Worm (Caenorhabditis elegans) whole organism, early embryonic: ENCODE data around the gene C43D7.7.

Experiments
- B0310.2 ChIP-seq: sonication (generic microtip); optimal IDR thresholded peaks from 2 replicates; lab custom pipeline; 2016; ENCODE audit warnings: mild to moderate bottlenecking, missing genetic modification characterization, missing compliant biosample characterization
- F13C5.2 ChIP-seq: sonication (generic microtip); optimal IDR thresholded peaks from 2 replicates; lab custom pipeline; 2017; ENCODE audit warnings: mild to moderate bottlenecking, missing genetic modification characterization, inconsistent platforms, missing compliant biosample characterization
- aly-1 ChIP-seq: sonication (generic microtip); optimal IDR thresholded peaks from 2 replicates; lab custom pipeline; 2016; ENCODE audit warnings: missing genetic modification characterization, missing compliant biosample characterization
- ama-1 ChIP-seq: fragments of 150-350 bp; optimal IDR thresholded peaks from 2 replicates; lab custom pipeline; 2014
- ceh-13 ChIP-seq: fragments of 200-800 bp; sonication (Bioruptor generic); optimal IDR thresholded peaks from 2 replicates; lab custom pipeline; 2018; ENCODE audit warnings: mild to moderate bottlenecking, missing genetic modification characterization, missing compliant biosample characterization
- ceh-36 ChIP-seq: sonication (generic microtip); optimal IDR thresholded peaks from 2 replicates; lab custom pipeline; 2016; ENCODE audit warnings: missing genetic modification characterization, inconsistent platforms, missing compliant biosample characterization
- ets-7 ChIP-seq: sonication (generic microtip); optimal IDR thresholded peaks from 2 replicates; lab custom pipeline; 2016; ENCODE audit warnings: missing genotype, missing genetic modification characterization, missing compliant biosample characterization
- flt-1 ChIP-seq: fragments of 200-800 bp; sonication (Bioruptor generic); IDR thresholded peaks from 2 replicates; pipeline ENCODE4 v1.3.6; 2022; ENCODE audit warnings: missing genetic modification characterization, missing compliant biosample characterization
- hmbx-1 ChIP-seq: sonication (generic microtip); optimal IDR thresholded peaks from 2 replicates; lab custom pipeline; 2016; ENCODE audit warnings: mild to moderate bottlenecking, missing genetic modification characterization, missing compliant biosample characterization
- hmg-4 ChIP-seq: fragments of 200-800 bp; sonication (Bioruptor generic); optimal IDR thresholded peaks from 2 replicates; lab custom pipeline; 2018; ENCODE audit warnings: mild to moderate bottlenecking, missing genetic modification characterization, missing compliant biosample characterization
- hnd-1 ChIP-seq: sonication (generic microtip); optimal IDR thresholded peaks from 2 replicates; lab custom pipeline; 2016; ENCODE audit warnings: missing genetic modification characterization, missing compliant biosample characterization
- pes-1 ChIP-seq: fragments of 200-800 bp; sonication (Bioruptor generic); IDR thresholded peaks from 2 replicates; pipeline ENCODE4 v1.3.6; 2022; ENCODE audit warnings: missing genetic modification reagents, missing genetic modification characterization, missing compliant biosample characterization
- scrt-1 ChIP-seq: fragments of 200-800 bp; sonication (Bioruptor generic); IDR thresholded peaks from 2 replicates; pipeline ENCODE4 v1.3.6; 2022; ENCODE audit warnings: missing genetic modification characterization, missing compliant biosample characterization
- sea-1 ChIP-seq: fragments of 200-800 bp; sonication (Bioruptor generic); conservative IDR thresholded peaks from 2 replicates; pipeline ENCODE4 v1.3.6; 2022; ENCODE audit warnings: missing genetic modification characterization, missing compliant biosample characterization
- tbx-11 ChIP-seq: fragments of 200-800 bp; sonication (Bioruptor generic); IDR thresholded peaks from 2 replicates; pipeline ENCODE4 v1.3.6; 2022; ENCODE audit warnings: missing genetic modification characterization, missing compliant biosample characterization
- tbx-37 ChIP-seq: fragments of 200-800 bp; sonication (Bioruptor generic); conservative IDR thresholded peaks from 2 replicates; pipeline ENCODE4 v1.3.6; 2022; ENCODE audit warnings: missing genetic modification reagents, missing genetic modification characterization, missing compliant biosample characterization
- tra-4 ChIP-seq: sonication (generic microtip); optimal IDR thresholded peaks from 2 replicates; lab custom pipeline; 2017; ENCODE audit warnings: missing genetic modification characterization, missing compliant biosample characterization

The C43D7.7 gene

DNA sequence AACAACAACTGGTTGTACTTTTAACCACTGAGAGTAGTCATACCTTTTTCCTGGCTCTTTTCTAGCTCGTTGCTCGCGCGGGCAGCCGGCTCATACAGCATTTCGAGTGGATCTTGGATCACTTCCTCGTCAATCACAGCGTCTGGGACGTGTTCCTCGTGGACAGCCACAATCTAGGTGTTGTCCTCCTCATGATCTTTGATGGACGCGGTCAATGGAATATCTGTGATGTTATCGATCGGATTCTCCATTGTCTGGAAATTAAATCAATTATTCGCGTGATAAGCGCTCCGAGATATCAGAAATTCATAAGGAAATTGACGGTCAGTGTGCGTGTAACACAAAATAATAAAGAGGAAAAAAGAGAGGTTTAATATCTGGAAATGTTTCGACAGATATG, 39.4 kb downstream of the C43D7.7 start, which contains the start of gene F21D9.8:
F21D9.8 (minus strand) TSS at position 101 of the 400 bp plus-strand sequence.
- TF ChIP-seq hmbx-1 (tag; lab: Kevin White, UChicago) (no peak), ama-1 (lab: Kevin White, UChicago) (no peak), ceh-13 (GFP tag; lab: Kevin White, UChicago) (no peak), hnd-1 (tag; lab: Kevin White, UChicago) (no peak), scrt-1 (no peak), B0310.2 (tag; lab: Kevin White, UChicago) (no peak), hmg-4 (GFP tag; lab: Kevin White, UChicago) (no peak), pes-1 (GFP tag; lab: Robert Waterston, UW) (no peak), ets-7 (tag; lab: Kevin White, UChicago) (no peak), tra-4 (tag; lab: Kevin White, UChicago) (no peak), flt-1 (GFP tag; lab: Robert Waterston, UW) (no peak), sea-1 (GFP tag; lab: Robert Waterston, UW) (no peak), tbx-11 (GFP tag; lab: Robert Waterston, UW) (no peak), aly-1 (tag; lab: Kevin White, UChicago) (no peak), tbx-37 (GFP tag; lab: Robert Waterston, UW) (no peak), F13C5.2 (tag; lab: Kevin White, UChicago) (no peak), ceh-36 (tag; lab: Kevin White, UChicago) (no peak)

DNA sequence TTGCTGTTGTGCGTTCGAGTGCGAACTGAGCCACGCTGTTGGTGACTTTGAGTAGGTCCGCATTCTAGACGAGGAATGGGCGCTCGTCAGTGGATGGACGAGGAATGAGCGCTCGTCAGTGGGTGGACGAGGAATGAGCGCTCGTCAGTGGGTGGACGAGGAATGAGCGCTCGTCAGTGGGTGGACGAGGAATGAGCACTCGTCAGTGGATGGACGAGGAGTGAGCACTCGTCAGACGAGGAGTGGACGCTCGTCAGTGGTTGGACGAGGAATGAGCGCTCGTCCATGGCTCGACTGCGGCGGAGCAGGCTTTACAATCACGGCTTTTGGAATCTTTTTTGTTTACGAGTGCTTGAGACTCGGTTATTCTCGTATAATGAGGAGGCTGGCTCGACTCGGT, 40.8 kb downstream of the C43D7.7 start:
- TF ChIP-seq scrt-1: no peak
- TF ChIP-seq hmg-4 (GFP tag; lab: Kevin White, UChicago): no peak
- TF ChIP-seq flt-1 (GFP tag; lab: Robert Waterston, UW): no peak
- no peak for TF ChIP-seq F13C5.2 (tag; lab: Kevin White, UChicago)
- TF ChIP-seq sea-1 (GFP tag; lab: Robert Waterston, UW): no peak
- TF ChIP-seq pes-1 (GFP tag; lab: Robert Waterston, UW): no peak
- no peak for TF ChIP-seq ets-7 (tag; lab: Kevin White, UChicago)
- TF ChIP-seq B0310.2 (tag; lab: Kevin White, UChicago): no peak
- no peak for TF ChIP-seq aly-1 (tag; lab: Kevin White, UChicago)
- no peak for TF ChIP-seq tra-4 (tag; lab: Kevin White, UChicago)
- no peak for TF ChIP-seq hmbx-1 (tag; lab: Kevin White, UChicago)
- TF ChIP-seq ama-1 (lab: Kevin White, UChicago): no peak

DNA sequence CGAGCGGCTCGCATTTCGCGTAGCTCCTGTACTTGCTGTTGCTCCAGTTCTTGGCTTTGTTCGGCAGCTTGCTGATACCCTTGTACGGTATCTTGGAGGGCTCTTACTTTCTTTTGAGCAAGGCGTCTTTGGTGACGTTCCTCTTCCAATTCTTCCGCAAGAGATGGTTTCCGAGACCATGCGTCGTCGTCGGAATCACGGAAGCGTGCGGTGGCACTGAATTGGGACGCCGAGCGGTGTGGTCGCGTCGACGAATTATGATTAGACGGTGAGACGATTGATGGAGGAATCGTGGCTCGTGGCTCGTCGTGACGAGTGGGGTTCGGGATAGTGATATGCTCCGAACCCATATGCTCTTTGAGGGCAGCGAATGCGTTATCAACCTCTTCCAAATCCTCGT, 43.0 kb downstream of the C43D7.7 start:
- TF ChIP-seq aly-1 (tag; lab: Kevin White, UChicago) (no peak), flt-1 (GFP tag; lab: Robert Waterston, UW) (no peak), ceh-13 (GFP tag; lab: Kevin White, UChicago) (no peak), tbx-11 (GFP tag; lab: Robert Waterston, UW) (no peak), F13C5.2 (tag; lab: Kevin White, UChicago) (no peak), ceh-36 (tag; lab: Kevin White, UChicago) (no peak), tra-4 (tag; lab: Kevin White, UChicago) (no peak)
